Worm (Caenorhabditis elegans) whole organism, late embryonic: ENCODE data around the gene Y43F8C.15.

Experiments
- C08G9.2 ChIP-seq: sonication (generic microtip); optimal IDR thresholded peaks from 2 replicates; lab custom pipeline; 2016; ENCODE audit warnings: mild to moderate bottlenecking, missing genetic modification characterization, moderate library complexity, missing compliant biosample characterization
- C38D4.7 ChIP-seq: fragments of 200-800 bp; sonication (Bioruptor generic); optimal IDR thresholded peaks from 2 replicates; lab custom pipeline; 2018; ENCODE audit warnings: mild to moderate bottlenecking, missing genetic modification characterization, moderate library complexity, missing compliant biosample characterization
- F13H6.1 ChIP-seq: sonication (generic microtip); optimal IDR thresholded peaks from 2 replicates; lab custom pipeline; 2016; ENCODE audit warnings: missing genetic modification characterization, missing compliant biosample characterization
- T23F11.4 ChIP-seq: fragments of 200-800 bp; sonication (Bioruptor generic); optimal IDR thresholded peaks from 2 replicates; lab custom pipeline; 2018; ENCODE audit warnings: mild to moderate bottlenecking, missing genetic modification characterization, missing compliant biosample characterization
- ahr-1 ChIP-seq: sonication (generic microtip); optimal IDR thresholded peaks from 2 replicates; lab custom pipeline; 2016; ENCODE audit warnings: missing genetic modification characterization, missing compliant biosample characterization
- ama-1 ChIP-seq: fragments of 150-350 bp; optimal IDR thresholded peaks from 2 replicates; lab custom pipeline; 2014
- ceh-14 ChIP-seq: sonication (generic microtip); optimal IDR thresholded peaks from 2 replicates; lab custom pipeline; 2016; ENCODE audit warnings: missing genotype, missing genetic modification characterization, missing compliant biosample characterization
- ceh-18 ChIP-seq: sonication (generic microtip); optimal IDR thresholded peaks from 2 replicates; lab custom pipeline; 2016; ENCODE audit warnings: missing genetic modification characterization, missing compliant biosample characterization
- ceh-19 ChIP-seq: fragments of 200-800 bp; sonication (Bioruptor generic); optimal IDR thresholded peaks from 2 replicates; lab custom pipeline; 2018; ENCODE audit warnings: mild to moderate bottlenecking, missing genetic modification characterization, missing compliant biosample characterization
- ceh-2 ChIP-seq: sonication (generic microtip); optimal IDR thresholded peaks from 2 replicates; lab custom pipeline; 2016; ENCODE audit warnings: missing genotype, missing genetic modification characterization, missing compliant biosample characterization
- ceh-22 ChIP-seq: sonication (generic microtip); optimal IDR thresholded peaks from 2 replicates; lab custom pipeline; 2017; ENCODE audit warnings: missing biosample characterization, missing genetic modification characterization
- ceh-31 ChIP-seq: sonication (generic microtip); optimal IDR thresholded peaks from 2 replicates; lab custom pipeline; 2016; ENCODE audit warnings: missing genetic modification characterization, missing compliant biosample characterization
- ceh-34 ChIP-seq: sonication (generic microtip); optimal IDR thresholded peaks from 2 replicates; lab custom pipeline; 2016; ENCODE audit warnings: mild to moderate bottlenecking, missing genetic modification characterization, missing compliant biosample characterization
- ceh-48 ChIP-seq: sonication (generic microtip); optimal IDR thresholded peaks from 2 replicates; lab custom pipeline; 2016; ENCODE audit warnings: missing genetic modification characterization, inconsistent platforms, missing compliant biosample characterization
- ceh-9 ChIP-seq: sonication (generic microtip); optimal IDR thresholded peaks from 2 replicates; lab custom pipeline; 2016; ENCODE audit warnings: mild to moderate bottlenecking, missing genetic modification characterization, inconsistent platforms, missing compliant biosample characterization
- che-1 ChIP-seq: sonication (generic microtip); optimal IDR thresholded peaks from 2 replicates; lab custom pipeline; 2016; ENCODE audit warnings: mild to moderate bottlenecking, missing genetic modification characterization, missing compliant biosample characterization
- dmd-4 ChIP-seq: sonication (generic microtip); optimal IDR thresholded peaks from 2 replicates; lab custom pipeline; 2016; ENCODE audit warnings: borderline replicate concordance, missing genetic modification characterization, missing compliant biosample characterization
- elt-2 ChIP-seq: sonication (generic microtip); optimal IDR thresholded peaks from 2 replicates; lab custom pipeline; 2016; ENCODE audit warnings: missing genetic modification reagents, missing genetic modification characterization, missing compliant biosample characterization
- elt-4 ChIP-seq: sonication (generic microtip); optimal IDR thresholded peaks from 2 replicates; lab custom pipeline; 2016; ENCODE audit warnings: missing genetic modification characterization, missing compliant biosample characterization
- ets-4 ChIP-seq: sonication (generic microtip); optimal IDR thresholded peaks from 2 replicates; lab custom pipeline; 2016; ENCODE audit warnings: missing genetic modification characterization, missing compliant biosample characterization
- eyg-1 ChIP-seq: sonication (generic microtip); optimal IDR thresholded peaks from 2 replicates; lab custom pipeline; 2016; ENCODE audit warnings: missing genotype, missing genetic modification characterization, missing compliant biosample characterization
- fax-1 ChIP-seq: sonication (generic microtip); optimal IDR thresholded peaks from 2 replicates; lab custom pipeline; 2016; ENCODE audit warnings: missing genotype, missing genetic modification characterization, missing compliant biosample characterization
- fkh-10 ChIP-seq: fragments of 150-350 bp; optimal IDR thresholded peaks from 2 replicates; lab custom pipeline; 2014; ENCODE audit warnings: missing biosample characterization, missing genetic modification reagents, missing genetic modification characterization
- fkh-6 ChIP-seq: sonication (generic microtip); optimal IDR thresholded peaks from 2 replicates; lab custom pipeline; 2016; ENCODE audit warnings: missing genetic modification characterization, missing compliant biosample characterization
- gmeb-2 ChIP-seq: sonication (generic microtip); optimal IDR thresholded peaks from 2 replicates; lab custom pipeline; 2016; ENCODE audit warnings: missing genetic modification characterization, inconsistent platforms, missing compliant biosample characterization
- hlh-13 ChIP-seq: fragments of 200-800 bp; sonication (Bioruptor generic); optimal IDR thresholded peaks from 2 replicates; lab custom pipeline; 2018; ENCODE audit warnings: mild to moderate bottlenecking, missing genetic modification characterization, missing compliant biosample characterization
- hlh-15 ChIP-seq: sonication (generic microtip); optimal IDR thresholded peaks from 2 replicates; lab custom pipeline; 2016; ENCODE audit warnings: missing genetic modification characterization, missing compliant biosample characterization
- hlh-30 ChIP-seq: sonication (generic microtip); optimal IDR thresholded peaks from 2 replicates; lab custom pipeline; 2017; ENCODE audit warnings: antibody characterized with exemption, missing genetic modification characterization, missing compliant biosample characterization; ENCODE audit not compliant: insufficient read depth
- hlh-6 ChIP-seq: sonication (generic microtip); optimal IDR thresholded peaks from 2 replicates; lab custom pipeline; 2016; ENCODE audit warnings: missing genotype, missing genetic modification characterization, missing compliant biosample characterization
- hlh-8 ChIP-seq: sonication (generic microtip); optimal IDR thresholded peaks from 2 replicates; lab custom pipeline; 2016; ENCODE audit warnings: missing genotype, missing genetic modification characterization, missing compliant biosample characterization
- lim-6 ChIP-seq: sonication (generic microtip); optimal IDR thresholded peaks from 2 replicates; lab custom pipeline; 2016; ENCODE audit warnings: missing genetic modification characterization, missing compliant biosample characterization
- madf-2 ChIP-seq: sonication (generic microtip); optimal IDR thresholded peaks from 2 replicates; lab custom pipeline; 2017; ENCODE audit warnings: missing genetic modification characterization, missing compliant biosample characterization
- mec-3 ChIP-seq: sonication (generic microtip); optimal IDR thresholded peaks from 2 replicates; lab custom pipeline; 2016; ENCODE audit warnings: borderline replicate concordance, missing genetic modification characterization, missing compliant biosample characterization
- odd-2 ChIP-seq: sonication (generic microtip); optimal IDR thresholded peaks from 2 replicates; lab custom pipeline; 2017; ENCODE audit warnings: antibody characterized with exemption, mild to moderate bottlenecking, missing genetic modification characterization, missing compliant biosample characterization
- pag-3 ChIP-seq: sonication (generic microtip); optimal IDR thresholded peaks from 2 replicates; lab custom pipeline; 2016; ENCODE audit warnings: missing compliant biosample characterization, missing genetic modification characterization, borderline replicate concordance
- pax-1 ChIP-seq: fragments of 150-350 bp; optimal IDR thresholded peaks from 2 replicates; lab custom pipeline; 2014; ENCODE audit warnings: missing biosample characterization, missing genetic modification characterization
- pha-2 ChIP-seq: sonication (generic microtip); optimal IDR thresholded peaks from 2 replicates; lab custom pipeline; 2017; ENCODE audit warnings: mild to moderate bottlenecking, missing genetic modification characterization, missing compliant biosample characterization
- pha-4 ChIP-seq: fragments of 150-350 bp; optimal IDR thresholded peaks from 2 replicates; lab custom pipeline; 2018; ENCODE audit warnings: missing biosample characterization, missing genetic modification reagents, missing genetic modification characterization
- pqm-1 ChIP-seq: sonication (generic microtip); optimal IDR thresholded peaks from 2 replicates; lab custom pipeline; 2016; ENCODE audit warnings: missing genetic modification characterization, missing compliant biosample characterization
- pros-1 ChIP-seq: fragments of 150-350 bp; optimal IDR thresholded peaks from 2 replicates; lab custom pipeline; 2014; ENCODE audit warnings: missing biosample characterization, missing genetic modification reagents, missing genetic modification characterization
- ref-2 ChIP-seq: sonication (generic microtip); optimal IDR thresholded peaks from 2 replicates; lab custom pipeline; 2016; ENCODE audit warnings: missing genetic modification characterization, missing compliant biosample characterization
- rnt-1 ChIP-seq: sonication (generic microtip); optimal IDR thresholded peaks from 2 replicates; lab custom pipeline; 2016; ENCODE audit warnings: missing genetic modification characterization, missing compliant biosample characterization
- sdc-2 ChIP-seq: sonication (generic microtip); optimal IDR thresholded peaks from 2 replicates; lab custom pipeline; 2016; ENCODE audit warnings: missing genotype, missing genetic modification characterization, missing compliant biosample characterization
- sox-2 ChIP-seq: fragments of 200-800 bp; sonication (Bioruptor generic); IDR thresholded peaks from 2 replicates; pipeline ENCODE4 v1.3.6; 2022; ENCODE audit warnings: missing genetic modification reagents, missing genetic modification characterization, missing compliant biosample characterization
- sox-4 ChIP-seq: sonication (generic microtip); optimal IDR thresholded peaks from 2 replicates; lab custom pipeline; 2017; ENCODE audit warnings: mild to moderate bottlenecking, missing genetic modification characterization, inconsistent platforms, missing compliant biosample characterization
- syd-9 ChIP-seq: sonication (generic microtip); optimal IDR thresholded peaks from 2 replicates; lab custom pipeline; 2016; ENCODE audit warnings: mild to moderate bottlenecking, missing genetic modification characterization, moderate library complexity, missing compliant biosample characterization
- tbx-2 ChIP-seq: sonication (generic microtip); optimal IDR thresholded peaks from 2 replicates; lab custom pipeline; 2016; ENCODE audit warnings: missing genetic modification characterization, missing compliant biosample characterization
- ttx-3 ChIP-seq: sonication (generic microtip); optimal IDR thresholded peaks from 2 replicates; lab custom pipeline; 2016; ENCODE audit warnings: missing genetic modification reagents, missing genetic modification characterization, missing compliant biosample characterization
- unc-3 ChIP-seq, 2 experiments: fragments of 200-800 bp in 1 of 2; sonication (Bioruptor generic) in 1 of 2; sonication (generic microtip) in 1 of 2; conservative IDR thresholded peaks in 1 of 2; optimal IDR thresholded peaks in 1 of 2; 2 replicates each; pipeline versions ENCODE4 v1.3.6 to Lab custom; 2016 to 2022; ENCODE audit warnings: missing compliant biosample characterization in 2 of 2, missing genetic modification characterization in 2 of 2, missing genetic modification reagents in 1 of 2
- unc-42 ChIP-seq: sonication (generic microtip); optimal IDR thresholded peaks from 2 replicates; lab custom pipeline; 2016; ENCODE audit warnings: missing genotype, missing genetic modification characterization, missing compliant biosample characterization
- unc-55 ChIP-seq: sonication (generic microtip); optimal IDR thresholded peaks from 2 replicates; lab custom pipeline; 2017; ENCODE audit warnings: missing biosample characterization, missing genetic modification reagents, missing genetic modification characterization
- unc-86 ChIP-seq: sonication (generic microtip); optimal IDR thresholded peaks from 2 replicates; lab custom pipeline; 2016; ENCODE audit warnings: missing genetic modification characterization, missing compliant biosample characterization
- zip-5 ChIP-seq: sonication (generic microtip); optimal IDR thresholded peaks from 2 replicates; lab custom pipeline; 2016; ENCODE audit warnings: missing genetic modification characterization, missing compliant biosample characterization

Gene Y43F8C.15

DNA sequence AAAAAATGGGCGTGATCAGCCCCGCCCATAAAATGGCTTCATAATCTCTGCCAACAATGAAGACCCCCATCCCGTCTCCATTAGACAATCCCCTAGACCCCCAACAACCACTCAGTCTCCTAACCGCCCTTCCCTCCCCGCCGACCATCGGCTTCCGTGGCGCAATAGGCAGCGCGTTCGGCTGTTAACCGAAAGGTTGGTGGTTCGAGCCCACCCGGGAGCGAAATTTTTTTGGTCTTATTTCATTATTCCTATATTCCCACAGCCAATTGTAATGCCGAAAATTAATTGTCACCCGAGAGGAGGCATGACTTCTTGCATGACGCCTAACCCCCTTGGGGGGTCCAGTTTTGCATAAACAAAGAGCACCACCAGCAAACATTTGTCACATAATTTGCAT, 12.5 kb upstream of the Y43F8C.15 start:
- TF ChIP-seq gmeb-2 (tag; lab: Kevin White, UChicago): peak; percentile 66
- TF ChIP-seq ama-1 (lab: Kevin White, UChicago): no peak
- TF ChIP-seq ceh-18: no peak
- no peak for TF ChIP-seq hlh-8 (tag; lab: Kevin White, UChicago)
- peak; percentile 54 for TF ChIP-seq elt-2 (tag; lab: Kevin White, UChicago)
- TF ChIP-seq pag-3 (tag; lab: Kevin White, UChicago): peak; percentile 23
- no peak for TF ChIP-seq hlh-30
- no peak for TF ChIP-seq fkh-10 (GFP tag; lab: Kevin White, UChicago)
- peak; percentile 87 for TF ChIP-seq pha-2 (tag; lab: Kevin White, UChicago)
- TF ChIP-seq ceh-31 (tag; lab: Kevin White, UChicago): no peak
- TF ChIP-seq elt-4 (tag; lab: Kevin White, UChicago): no peak
- TF ChIP-seq rnt-1 (tag; lab: Kevin White, UChicago): no peak
- TF ChIP-seq T23F11.4 (GFP tag; lab: Kevin White, UChicago): peak; percentile 50
- TF ChIP-seq hlh-13 (GFP tag; lab: Kevin White, UChicago): no peak
- TF ChIP-seq sox-2 (GFP tag; lab: Robert Waterston, UW): peak; percentile 51
- peak; percentile 18 for TF ChIP-seq madf-2 (tag; lab: Kevin White, UChicago)
- TF ChIP-seq C38D4.7 (GFP tag; lab: Kevin White, UChicago): peak; percentile 51
- TF ChIP-seq ceh-48 (tag; lab: Kevin White, UChicago): peak; percentile 36
- TF ChIP-seq pros-1 (tag; lab: Kevin White, UChicago): no peak
- TF ChIP-seq dmd-4: peak; percentile 5
- TF ChIP-seq ceh-14: peak; percentile 22
- TF ChIP-seq mec-3: no peak
- TF ChIP-seq lim-6 (tag; lab: Kevin White, UChicago): no peak
- no peak for TF ChIP-seq pqm-1 (tag; lab: Kevin White, UChicago)
- TF ChIP-seq ceh-34 (tag; lab: Kevin White, UChicago): peak; percentile 58
- peak; percentile 45 for TF ChIP-seq ref-2 (tag; lab: Kevin White, UChicago)
- TF ChIP-seq ceh-22: no peak
- no peak for TF ChIP-seq pax-1
- peak; percentile 5 for TF ChIP-seq zip-5 (tag; lab: Kevin White, UChicago)
- TF ChIP-seq unc-86: peak; percentile 21
- TF ChIP-seq ceh-9 (tag; lab: Kevin White, UChicago): no peak
- peak; percentile 19 for TF ChIP-seq fkh-6 (tag; lab: Kevin White, UChicago)
- peak; percentile 52; the same call in 1 of the 2 replicates for TF ChIP-seq unc-3 (GFP tag; conservative IDR thresholded peaks at IDR 0.05; lab: Robert Waterston, UW)
- peak; percentile 78 for TF ChIP-seq unc-3 (tag; optimal IDR thresholded peaks at IDR 0.05; lab: Kevin White, UChicago)
- TF ChIP-seq ttx-3 (tag; lab: Kevin White, UChicago): peak; percentile 45
- TF ChIP-seq syd-9: no peak
- no peak for TF ChIP-seq ceh-2 (tag; lab: Kevin White, UChicago)
- no peak for TF ChIP-seq pha-4 (tag; lab: Kevin White, UChicago)
- peak; percentile 34 for TF ChIP-seq sdc-2 (tag; lab: Kevin White, UChicago)
- no peak for TF ChIP-seq ets-4 (tag; lab: Kevin White, UChicago)
- peak; percentile 83 for TF ChIP-seq ceh-19 (GFP tag; lab: Kevin White, UChicago)
- peak; percentile 63 for TF ChIP-seq hlh-6 (tag; lab: Kevin White, UChicago)
- TF ChIP-seq C08G9.2 (tag; lab: Kevin White, UChicago): peak; percentile 24
- no peak for TF ChIP-seq odd-2
- TF ChIP-seq che-1: peak; percentile 52
- TF ChIP-seq sox-4 (tag; lab: Kevin White, UChicago): peak; percentile 56
- no peak for TF ChIP-seq F13H6.1
- no peak for TF ChIP-seq eyg-1 (tag; lab: Kevin White, UChicago)
- no peak for TF ChIP-seq unc-55 (GFP tag; lab: Kevin White, UChicago)
- no peak for TF ChIP-seq ahr-1
- no peak for TF ChIP-seq tbx-2 (tag; lab: Kevin White, UChicago)
- TF ChIP-seq fax-1 (tag; lab: Kevin White, UChicago): no peak
- TF ChIP-seq hlh-15: peak; percentile 45
- TF ChIP-seq unc-42: peak; percentile 19
